Fruit fly (Drosophila melanogaster): Measurements from ENCODE around the gene Mst84Db.

The Mst84Db gene

dm6 chr3R:7322549-7322948 is 42.9 kb downstream of the Mst84Db start:
- TF ChIP-seq h (GFP tag; optimal IDR thresholded peaks at IDR 0.05) = no peak
- TF ChIP-seq foxo (GFP tag; optimal IDR thresholded peaks at IDR 0.05) = no peak
- TF ChIP-seq woc (GFP tag; optimal IDR thresholded peaks at IDR 0.05) = peak; percentile 8
- TF ChIP-seq Dfd (GFP tag; optimal IDR thresholded peaks at IDR 0.05) = no peak
- no peak for TF ChIP-seq GATAd (GFP tag; optimal IDR thresholded peaks at IDR 0.05)
- TF ChIP-seq CG32264 (GFP tag; optimal IDR thresholded peaks at IDR 0.05) = no peak
- no peak for TF ChIP-seq Hr83 (GFP tag; optimal IDR thresholded peaks at IDR 0.05; ENCODE audit: poor library complexity, severe bottlenecking)
- TF ChIP-seq dmrt93B (GFP tag; optimal IDR thresholded peaks at IDR 0.05) = no peak
- TF ChIP-seq usp (GFP tag; optimal IDR thresholded peaks at IDR 0.05) = no peak
- TF ChIP-seq HLH106 (tag; optimal IDR thresholded peaks at IDR 0.05) = no peak
- TF ChIP-seq Myc (optimal IDR thresholded peaks at IDR 0.05) = no peak
- peak; percentile 52 for TF ChIP-seq Sp1 (GFP tag; optimal IDR thresholded peaks at IDR 0.05)
- peak; percentile 76 for TF ChIP-seq CrebA (GFP tag; optimal IDR thresholded peaks at IDR 0.05; ENCODE audit: borderline replicate concordance)
- no peak for TF ChIP-seq Hr78 (GFP tag; optimal IDR thresholded peaks at IDR 0.05)
- no peak for TF ChIP-seq OdsH (GFP tag; optimal IDR thresholded peaks at IDR 0.05)
- no peak for TF ChIP-seq tai (GFP tag; optimal IDR thresholded peaks at IDR 0.05)
- no peak for TF ChIP-seq dsf (GFP tag; optimal IDR thresholded peaks at IDR 0.05; ENCODE audit: borderline replicate concordance)
- TF ChIP-seq Hnf4 (GFP tag; optimal IDR thresholded peaks at IDR 0.05) = no peak
- TF ChIP-seq Abd-B (GFP tag; optimal IDR thresholded peaks at IDR 0.05) = no peak
- no peak for TF ChIP-seq N (GFP tag; optimal IDR thresholded peaks at IDR 0.05)
- no peak for TF ChIP-seq dl (GFP tag; optimal IDR thresholded peaks at IDR 0.05; ENCODE audit: insufficient read depth in 1 of 2, partially characterized antibody in 2 of 2)
- TF ChIP-seq CG9705 (GFP tag; optimal IDR thresholded peaks at IDR 0.05) = no peak
- no peak for TF ChIP-seq br (GFP tag; optimal IDR thresholded peaks at IDR 0.05)
- TF ChIP-seq Mio (GFP tag; optimal IDR thresholded peaks at IDR 0.05) = no peak
- no peak for TF ChIP-seq fru (GFP tag; optimal IDR thresholded peaks at IDR 0.05)
- TF ChIP-seq sv (GFP tag; optimal IDR thresholded peaks at IDR 0.05) = no peak
- no peak for TF ChIP-seq Dif (GFP tag; optimal IDR thresholded peaks at IDR 0.05; ENCODE audit: partially characterized antibody)
- no peak for TF ChIP-seq Jra (GFP tag; optimal IDR thresholded peaks at IDR 0.05)
- TF ChIP-seq psq (GFP tag; optimal IDR thresholded peaks at IDR 0.05) = peak; percentile 50
- peak; percentile 51 for TF ChIP-seq Rel (GFP tag; optimal IDR thresholded peaks at IDR 0.05)
- no peak for TF ChIP-seq Rel (tag; optimal IDR thresholded peaks at IDR 0.05)
- TF ChIP-seq rgr (GFP tag; optimal IDR thresholded peaks at IDR 0.05) = no peak
- no peak for TF ChIP-seq brk (GFP tag; optimal IDR thresholded peaks at IDR 0.05)

- no peak for TF ChIP-seq Hr78 (GFP tag; optimal IDR thresholded peaks at IDR 0.05)
- TF ChIP-seq lola (GFP tag; optimal IDR thresholded peaks at IDR 0.05) = no peak
- TF ChIP-seq psq (GFP tag; optimal IDR thresholded peaks at IDR 0.05) = no peak
- no peak for TF ChIP-seq N (GFP tag; optimal IDR thresholded peaks at IDR 0.05)
- no peak for TF ChIP-seq HLH106 (tag; optimal IDR thresholded peaks at IDR 0.05)
- no peak for TF ChIP-seq Abd-B (GFP tag; optimal IDR thresholded peaks at IDR 0.05)
- TF ChIP-seq CG9705 (GFP tag; optimal IDR thresholded peaks at IDR 0.05) = no peak
- TF ChIP-seq Mio (GFP tag; optimal IDR thresholded peaks at IDR 0.05) = no peak
- TF ChIP-seq CrebA (GFP tag; optimal IDR thresholded peaks at IDR 0.05; ENCODE audit: borderline replicate concordance) = no peak
- no peak for TF ChIP-seq brk (GFP tag; optimal IDR thresholded peaks at IDR 0.05)
- TF ChIP-seq Myc (optimal IDR thresholded peaks at IDR 0.05) = no peak
- no peak for TF ChIP-seq Jra (GFP tag; optimal IDR thresholded peaks at IDR 0.05)
- no peak for TF ChIP-seq Hr83 (GFP tag; optimal IDR thresholded peaks at IDR 0.05; ENCODE audit: poor library complexity, severe bottlenecking)
- no peak for TF ChIP-seq CG32264 (GFP tag; optimal IDR thresholded peaks at IDR 0.05)
- no peak for TF ChIP-seq fru (GFP tag; optimal IDR thresholded peaks at IDR 0.05)
Measured at dm6 chr3R:7317107-7317506, 48.3 kb downstream of the Mst84Db start, which contains the start of gene CG10029. Gene CG10029 (minus strand): TSS chr3R:7317207.
